Fruit fly (Drosophila melanogaster) whole organism, embryonic: ENCODE data around the gene mRpS30.

Experiments
- ATbp ChIP-seq: fragments of 200-800 bp; sonication (Bioruptor generic); optimal IDR thresholded peaks from 2 replicates; lab custom pipeline; 2017; ENCODE audit warnings: missing biosample characterization, mild to moderate bottlenecking, missing genetic modification characterization, missing genetic modification reagents
- Bgb ChIP-seq: fragments of 200-800 bp; sonication (Bioruptor generic); IDR thresholded peaks from 2 replicates; pipeline ENCODE4 v1.3.6; 2022; ENCODE audit warnings: missing biosample characterization, missing genetic modification characterization; ENCODE audit not compliant: partially characterized antibody
- CG10321 ChIP-seq: fragments of 200-800 bp; sonication (Bioruptor generic); IDR thresholded peaks from 2 replicates; pipeline ENCODE4 v1.3.6; 2022; ENCODE audit warnings: missing biosample characterization, missing genetic modification characterization
- CG10366 ChIP-seq: fragments of 200-800 bp; sonication (Bioruptor generic); IDR thresholded peaks from 2 replicates; pipeline ENCODE4 v1.3.6; 2022; ENCODE audit warnings: missing biosample characterization, missing genetic modification characterization
- CG12104 ChIP-seq: fragments of 200-800 bp; sonication (Bioruptor generic); optimal IDR thresholded peaks from 3 replicates; lab custom pipeline; 2016; ENCODE audit warnings: missing biosample characterization, missing genetic modification characterization
- CG12391 ChIP-seq: fragments of 200-800 bp; sonication (Bioruptor generic); optimal IDR thresholded peaks from 3 replicates; lab custom pipeline; 2018; ENCODE audit warnings: missing biosample characterization, mild to moderate bottlenecking, missing genetic modification characterization, moderate library complexity
- CG12744 ChIP-seq: fragments of 200-800 bp; sonication (Bioruptor generic); optimal IDR thresholded peaks from 2 replicates; lab custom pipeline; 2016; ENCODE audit warnings: missing biosample characterization, missing genetic modification characterization
- CG13287 ChIP-seq: fragments of 200-800 bp; sonication (Bioruptor generic); IDR thresholded peaks from 2 replicates; pipeline ENCODE4 v1.3.6; 2022; ENCODE audit warnings: missing biosample characterization, missing genetic modification characterization; ENCODE audit not compliant: partially characterized antibody
- CG17359 ChIP-seq: fragments of 200-800 bp; sonication (Bioruptor generic); optimal IDR thresholded peaks from 3 replicates; lab custom pipeline; 2018; ENCODE audit warnings: missing biosample characterization, mild to moderate bottlenecking, missing genetic modification characterization, moderate library complexity
- CG18599 ChIP-seq: fragments of 200-800 bp; sonication (Bioruptor generic); optimal IDR thresholded peaks from 3 replicates; lab custom pipeline; 2017; ENCODE audit warnings: missing biosample characterization, missing genetic modification characterization, mild to moderate bottlenecking, moderate library complexity, missing genetic modification reagents
- CG2116 ChIP-seq: fragments of 200-800 bp; sonication (Bioruptor generic); optimal IDR thresholded peaks from 3 replicates; lab custom pipeline; 2018; ENCODE audit warnings: missing biosample characterization, mild to moderate bottlenecking, missing genetic modification characterization
- CG30020 ChIP-seq: fragments of 200-800 bp; optimal IDR thresholded peaks from 2 replicates; lab custom pipeline; 2019; ENCODE audit warnings: missing biosample characterization, mild to moderate bottlenecking, missing genetic modification characterization, moderate library complexity
- CG3407 ChIP-seq: fragments of 200-800 bp; sonication (Bioruptor generic); optimal IDR thresholded peaks from 2 replicates; lab custom pipeline; 2018; ENCODE audit warnings: missing biosample characterization, mild to moderate bottlenecking, missing genetic modification characterization
- CG34422 ChIP-seq: fragments of 200-800 bp; sonication (Bioruptor generic); IDR thresholded peaks from 3 replicates; pipeline ENCODE4 v1.3.6; 2022; ENCODE audit warnings: missing biosample characterization, missing genetic modification characterization
- CG4617 ChIP-seq: fragments of 200-800 bp; sonication (Bioruptor generic); optimal IDR thresholded peaks from 3 replicates; lab custom pipeline; 2016; ENCODE audit warnings: missing biosample characterization, missing genetic modification characterization, borderline replicate concordance
- CG4854 ChIP-seq: fragments of 200-800 bp; sonication (Bioruptor generic); optimal IDR thresholded peaks from 2 replicates; lab custom pipeline; 2016; ENCODE audit warnings: missing biosample characterization, missing genetic modification characterization, inconsistent platforms
- CG5953 ChIP-seq: fragments of 200-800 bp; sonication (Bioruptor generic); IDR thresholded peaks from 2 replicates; pipeline ENCODE4 v1.3.6; 2022; ENCODE audit warnings: missing biosample characterization, missing genetic modification characterization
- CG6765 ChIP-seq: fragments of 200-800 bp; sonication (Bioruptor generic); optimal IDR thresholded peaks from 3 replicates; lab custom pipeline; 2017; ENCODE audit warnings: missing biosample characterization, mild to moderate bottlenecking, missing genetic modification characterization
- CG6854 ChIP-seq: fragments of 200-800 bp; sonication (Bioruptor generic); optimal IDR thresholded peaks from 3 replicates; lab custom pipeline; 2017; ENCODE audit warnings: missing biosample characterization, mild to moderate bottlenecking, missing genetic modification characterization
- CG7786 ChIP-seq: fragments of 200-800 bp; sonication (Bioruptor generic); optimal IDR thresholded peaks from 2 replicates; lab custom pipeline; 2016; ENCODE audit warnings: missing biosample characterization, missing genetic modification characterization
- CG9797 ChIP-seq: fragments of 200-800 bp; sonication (Bioruptor generic); optimal IDR thresholded peaks from 3 replicates; lab custom pipeline; 2018; ENCODE audit warnings: missing biosample characterization, mild to moderate bottlenecking, missing genetic modification characterization
- CHES-1-like ChIP-seq: fragments of 200-800 bp; sonication (Bioruptor generic); optimal IDR thresholded peaks from 2 replicates; lab custom pipeline; 2016; ENCODE audit warnings: missing biosample characterization, missing genetic modification characterization
- CkIIα-i1 ChIP-seq: fragments of 200-800 bp; sonication (Bioruptor generic); IDR thresholded peaks from 2 replicates; pipeline ENCODE4 v1.3.6; 2022; ENCODE audit warnings: missing biosample characterization, missing genetic modification characterization
- D ChIP-seq, 2 experiments: fragments of 200-800 bp in 1 of 2; fragments of >200 bp in 1 of 2; sonication (Bioruptor generic) in 1 of 2; optimal IDR thresholded peaks; 2 replicates in 1 of 2; 3 replicates in 1 of 2; lab custom pipeline; 2017; ENCODE audit warnings: mild to moderate bottlenecking in 1 of 2, missing biosample characterization in 1 of 2, missing genetic modification characterization in 1 of 2, missing genetic modification reagents in 1 of 2
- Dip2 ChIP-seq: fragments of 200-800 bp; sonication (Bioruptor generic); IDR thresholded peaks from 2 replicates; pipeline ENCODE4 v1.3.6; 2022; ENCODE audit warnings: missing biosample characterization, missing genetic modification characterization
- Dp ChIP-seq: fragments of 200-800 bp; sonication (Bioruptor generic); optimal IDR thresholded peaks from 2 replicates; lab custom pipeline; 2018; ENCODE audit warnings: missing biosample characterization, mild to moderate bottlenecking, missing genetic modification characterization, moderate library complexity
- GATAe ChIP-seq: fragments of 200-800 bp; sonication (Bioruptor generic); conservative IDR thresholded peaks from 2 replicates; pipeline ENCODE4 v1.3.6; 2022; ENCODE audit warnings: missing biosample characterization, missing genetic modification characterization
- HmgZ ChIP-seq: fragments of 200-800 bp; sonication (Bioruptor generic); optimal IDR thresholded peaks from 2 replicates; lab custom pipeline; 2018; ENCODE audit warnings: missing biosample characterization, mild to moderate bottlenecking, missing genetic modification characterization
- Mad ChIP-seq: fragments of 200-800 bp; sonication (Bioruptor generic); optimal IDR thresholded peaks from 2 replicates; lab custom pipeline; 2016; ENCODE audit warnings: missing biosample characterization, missing genetic modification characterization
- Meics ChIP-seq: fragments of 200-800 bp; sonication (Bioruptor generic); optimal IDR thresholded peaks from 2 replicates; lab custom pipeline; 2017; ENCODE audit warnings: missing biosample characterization, mild to moderate bottlenecking, missing genetic modification characterization
- Poxn ChIP-seq: fragments of 200-800 bp; sonication (Bioruptor generic); IDR thresholded peaks from 2 replicates; pipeline ENCODE4 v1.3.6; 2022; ENCODE audit warnings: missing biosample characterization, missing genetic modification characterization
- Sox102F ChIP-seq: fragments of 200-800 bp; sonication (Bioruptor generic); optimal IDR thresholded peaks from 2 replicates; lab custom pipeline; 2018; ENCODE audit warnings: missing biosample characterization, mild to moderate bottlenecking, missing genetic modification characterization, moderate library complexity
- Ssrp ChIP-seq: fragments of 200-800 bp; sonication (Bioruptor generic); optimal IDR thresholded peaks from 2 replicates; lab custom pipeline; 2018; ENCODE audit warnings: missing biosample characterization, mild to moderate bottlenecking, missing genetic modification characterization, moderate library complexity
- Taf1 ChIP-seq: fragments of 200-800 bp; sonication (Bioruptor generic); IDR thresholded peaks from 2 replicates; pipeline ENCODE4 v1.3.6; 2022; ENCODE audit warnings: missing biosample characterization, missing genetic modification characterization
- Trl ChIP-seq, 3 experiments: fragments of >200 bp in 2 of 3; fragments of 200-800 bp in 1 of 3; sonication (Bioruptor generic) in 1 of 3; optimal IDR thresholded peaks; 2 replicates in 1 of 3; 3 replicates in 2 of 3; lab custom pipeline; 2016 to 2017; ENCODE audit warnings: missing biosample characterization in 1 of 3, missing genetic modification characterization in 1 of 3
- ab ChIP-seq: fragments of 200-800 bp; sonication (Bioruptor generic); optimal IDR thresholded peaks from 2 replicates; lab custom pipeline; 2016; ENCODE audit warnings: missing biosample characterization, missing genetic modification characterization
- amos ChIP-seq: fragments of 200-800 bp; sonication (Bioruptor generic); IDR thresholded peaks from 2 replicates; pipeline ENCODE4 v1.3.6; 2022; ENCODE audit warnings: missing biosample characterization, missing genetic modification characterization; ENCODE audit not compliant: partially characterized antibody
- ash1 ChIP-seq: fragments of 200-800 bp; sonication (Bioruptor generic); optimal IDR thresholded peaks from 2 replicates; lab custom pipeline; 2018; ENCODE audit warnings: missing biosample characterization, mild to moderate bottlenecking, missing genetic modification characterization
- dimm ChIP-seq: fragments of 200-800 bp; sonication (Bioruptor generic); IDR thresholded peaks from 2 replicates; pipeline ENCODE4 v1.3.6; 2022; ENCODE audit warnings: missing biosample characterization, missing genetic modification characterization
- ewg ChIP-seq: fragments of 200-800 bp; sonication (Bioruptor generic); optimal IDR thresholded peaks from 3 replicates; lab custom pipeline; 2017; ENCODE audit warnings: mild to moderate bottlenecking, missing biosample characterization, missing genetic modification reagents, missing genetic modification characterization
- gro ChIP-seq: fragments of 200-800 bp; sonication (Bioruptor generic); optimal IDR thresholded peaks from 2 replicates; lab custom pipeline; 2016; ENCODE audit warnings: missing biosample characterization, missing genetic modification characterization
- nerfin-2 ChIP-seq: fragments of 200-800 bp; sonication (Bioruptor generic); IDR thresholded peaks from 2 replicates; pipeline ENCODE4 v1.3.6; 2022; ENCODE audit warnings: missing biosample characterization, missing genetic modification characterization; ENCODE audit not compliant: partially characterized antibody
- nmo ChIP-seq: fragments of 200-800 bp; sonication (Bioruptor generic); optimal IDR thresholded peaks from 2 replicates; lab custom pipeline; 2018; ENCODE audit warnings: missing biosample characterization, mild to moderate bottlenecking, missing genetic modification characterization, moderate library complexity
- pros ChIP-seq: fragments of 200-800 bp; sonication (Bioruptor generic); optimal IDR thresholded peaks from 3 replicates; lab custom pipeline; 2019; ENCODE audit warnings: missing biosample characterization, mild to moderate bottlenecking, missing genetic modification characterization, moderate library complexity
- ro ChIP-seq: fragments of 200-800 bp; sonication (Bioruptor generic); IDR thresholded peaks from 2 replicates; pipeline ENCODE4 v1.3.6; 2022; ENCODE audit warnings: missing biosample characterization, missing genetic modification characterization
- schlank ChIP-seq: fragments of 200-800 bp; sonication (Bioruptor generic); optimal IDR thresholded peaks from 2 replicates; lab custom pipeline; 2018; ENCODE audit warnings: missing biosample characterization, mild to moderate bottlenecking, missing genetic modification characterization
- slp2 ChIP-seq: fragments of 200-800 bp; sonication (Bioruptor generic); optimal IDR thresholded peaks from 2 replicates; lab custom pipeline; 2016; ENCODE audit warnings: missing biosample characterization, missing genetic modification characterization
- trem ChIP-seq: fragments of 200-800 bp; optimal IDR thresholded peaks from 3 replicates; lab custom pipeline; 2019; ENCODE audit warnings: missing biosample characterization, mild to moderate bottlenecking, missing genetic modification characterization, moderate library complexity
- vnd ChIP-seq: fragments of 200-800 bp; sonication (Bioruptor generic); IDR thresholded peaks from 3 replicates; pipeline ENCODE4 v1.3.6; 2022; ENCODE audit warnings: missing biosample characterization, missing genetic modification characterization; ENCODE audit not compliant: partially characterized antibody
- vvl ChIP-seq: fragments of 200-800 bp; sonication (Bioruptor generic); IDR thresholded peaks from 2 replicates; pipeline ENCODE4 v1.3.6; 2022; ENCODE audit warnings: missing biosample characterization, missing genetic modification characterization

The mRpS30 gene

dm6 chrX:15762723-15763122 lies 23.1 kb upstream of the mRpS30 start, which contains the start of gene Polr3A:
Gene Polr3A (plus strand): TSS chrX:15762956.
- TF ChIP-seq gro (GFP tag; lab: Kevin White, UChicago), result no peak
- TF ChIP-seq CG4617 (GFP tag; lab: Kevin White, UChicago), result peak; percentile 29
- TF ChIP-seq CG12104, result no peak
- no peak for TF ChIP-seq vvl (GFP tag; lab: Robert Waterston, UW)
- peak; percentile 11 for TF ChIP-seq HmgZ (tag; lab: Kevin White, UChicago)
- peak; percentile 49 for TF ChIP-seq CG2116
- peak; percentile 75 for TF ChIP-seq CG13287 (GFP tag; lab: Robert Waterston, UW)
- peak; percentile 62 for TF ChIP-seq CG30020
- TF ChIP-seq ab, result no peak
- no peak for TF ChIP-seq ash1 (GFP tag; lab: Kevin White, UChicago)
- no peak for TF ChIP-seq CG10366 (GFP tag; lab: Robert Waterston, UW)
- TF ChIP-seq CG9797, result peak; percentile 70
- TF ChIP-seq trem (tag; lab: Kevin White, UChicago), result peak; percentile 12
- TF ChIP-seq CG6765 (GFP tag; lab: Kevin White, UChicago), result no peak
- no peak for TF ChIP-seq CG12391 (tag; lab: Kevin White, UChicago)
- TF ChIP-seq Meics (GFP tag; lab: Kevin White, UChicago), result no peak
- TF ChIP-seq CG12744 (GFP tag; lab: Kevin White, UChicago), result no peak
- no peak for TF ChIP-seq ro
- no peak for TF ChIP-seq CG18599 (GFP tag; lab: Kevin White, UChicago)
- no peak for TF ChIP-seq CG7786
- TF ChIP-seq D (optimal IDR thresholded peaks at IDR 0.05; lab: Kevin White, UChicago), result no peak
- TF ChIP-seq D (GFP tag; optimal IDR thresholded peaks at IDR 0.05; lab: Kevin White, UChicago), result no peak
- TF ChIP-seq Taf1, result no peak
- no peak for TF ChIP-seq Mad (GFP tag; lab: Kevin White, UChicago)
- TF ChIP-seq nmo (GFP tag; lab: Kevin White, UChicago), result no peak
- TF ChIP-seq schlank, result no peak
- TF ChIP-seq Bgb, result peak; percentile 70
- TF ChIP-seq nerfin-2 (GFP tag; lab: Robert Waterston, UW), result no peak
- peak; percentile 71 for TF ChIP-seq amos (GFP tag; lab: Robert Waterston, UW)
- TF ChIP-seq CHES-1-like (GFP tag; lab: Kevin White, UChicago), result no peak
- no peak for TF ChIP-seq CG6854 (GFP tag; lab: Kevin White, UChicago)
- 0 out of 3 replicates have a peak, but pooled peaks have one; percentile 25 for TF ChIP-seq vnd (GFP tag; lab: Robert Waterston, UW)
- TF ChIP-seq Dp (GFP tag; lab: Kevin White, UChicago), result peak; percentile 65
- TF ChIP-seq Ssrp (tag; lab: Kevin White, UChicago), result no peak
- TF ChIP-seq ATbp (GFP tag; lab: Kevin White, UChicago), result no peak
- no peak for TF ChIP-seq CG3407
- TF ChIP-seq slp2 (GFP tag; lab: Kevin White, UChicago), result no peak
- TF ChIP-seq CG17359 (tag; lab: Kevin White, UChicago), result no peak
- TF ChIP-seq pros (GFP tag; lab: Kevin White, UChicago), result no peak
- TF ChIP-seq Poxn (GFP tag; lab: Robert Waterston, UW), result no peak
- TF ChIP-seq CkIIα-i1, result no peak
- no peak for TF ChIP-seq dimm (GFP tag; lab: Robert Waterston, UW)
- TF ChIP-seq Sox102F, result no peak
- TF ChIP-seq Trl (optimal IDR thresholded peaks at IDR 0.05; lab: Kevin White, UChicago), result no peak
- no peak for TF ChIP-seq Trl (GFP tag; optimal IDR thresholded peaks at IDR 0.05; lab: Kevin White, UChicago)
- TF ChIP-seq CG5953 (GFP tag; lab: Robert Waterston, UW), result no peak
- no peak for TF ChIP-seq GATAe (GFP tag; lab: Robert Waterston, UW)
- TF ChIP-seq CG4854, result no peak
- peak; percentile 36; the same call in 1 of the 3 replicates for TF ChIP-seq CG34422 (GFP tag; lab: Robert Waterston, UW)
- TF ChIP-seq CG10321 (GFP tag; lab: Robert Waterston, UW), result no peak
- no peak for TF ChIP-seq ewg (GFP tag; lab: Kevin White, UChicago)
- no peak for TF ChIP-seq Dip2 (GFP tag; lab: Robert Waterston, UW)
